Worm (Caenorhabditis elegans) whole organism, mixed stage, embryonic: ENCODE measurements around the gene unc-42.

Source experiments
- ceh-83 ChIP-seq: fragments of 200-800 bp; sonication (Bioruptor generic); optimal IDR thresholded peaks from 2 replicates; lab custom pipeline; 2018; ENCODE audit warnings: mild to moderate bottlenecking, missing genetic modification characterization, missing compliant biosample characterization
- drap-1 ChIP-seq: fragments of 200-800 bp; sonication (Bioruptor generic); optimal IDR thresholded peaks from 3 replicates; lab custom pipeline; 2018; ENCODE audit warnings: mild to moderate bottlenecking, missing genetic modification characterization, missing compliant biosample characterization
- lin-13 ChIP-seq: fragments of 150-350 bp; optimal IDR thresholded peaks from 2 replicates; lab custom pipeline; 2014; ENCODE audit warnings: missing biosample characterization, missing genetic modification characterization
- lsy-2 ChIP-seq: fragments of 150-350 bp; optimal IDR thresholded peaks from 2 replicates; lab custom pipeline; 2014; ENCODE audit warnings: missing biosample characterization, missing genetic modification characterization
- nhr-28 ChIP-seq: fragments of 150-350 bp; optimal IDR thresholded peaks from 2 replicates; lab custom pipeline; 2014; ENCODE audit warnings: missing biosample characterization, missing genetic modification characterization
- pha-4 ChIP-seq: fragments of 150-350 bp; optimal IDR thresholded peaks from 2 replicates; lab custom pipeline; 2018; ENCODE audit warnings: missing biosample characterization, missing genetic modification reagents, missing genetic modification characterization
- unc-62 ChIP-seq: fragments of 150-350 bp; optimal IDR thresholded peaks from 2 replicates; lab custom pipeline; 2014; ENCODE audit warnings: missing biosample characterization, missing genetic modification reagents, missing genetic modification characterization
- ztf-11 ChIP-seq: fragments of 150-350 bp; optimal IDR thresholded peaks from 2 replicates; lab custom pipeline; 2014; ENCODE audit warnings: missing biosample characterization, missing genetic modification characterization

DNA sequence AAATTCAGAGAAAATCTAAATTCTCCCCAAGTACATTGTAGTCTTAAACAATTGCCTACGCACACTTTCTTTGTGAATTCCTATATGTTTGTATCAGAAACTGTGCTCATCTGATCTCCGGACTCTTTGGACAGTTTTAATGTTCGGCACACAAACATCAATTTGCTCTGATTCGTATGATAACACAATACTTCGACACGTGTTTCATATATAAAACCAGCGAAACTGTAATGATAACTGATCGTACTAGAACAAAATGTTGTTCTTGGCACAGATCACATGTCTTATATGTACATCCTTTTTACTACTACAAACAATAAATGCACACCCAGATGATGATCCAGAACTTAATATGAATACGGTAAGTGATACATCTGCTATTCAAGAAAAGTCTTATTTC lies 22.1 kb upstream of the unc-42 start, which contains the start of gene lipl-2:
- TF ChIP-seq lin-13 (tag; lab: Kevin White, UChicago) (no peak), pha-4 (tag; lab: Kevin White, UChicago) (no peak), unc-62 (no peak), ceh-83 (GFP tag; lab: Kevin White, UChicago) (no peak), ztf-11 (tag; lab: Kevin White, UChicago) (no peak), lsy-2 (tag; lab: Kevin White, UChicago) (no peak), nhr-28 (tag; lab: Kevin White, UChicago) (no peak), drap-1 (GFP tag; lab: Kevin White, UChicago) (no peak)
